Worm (Caenorhabditis elegans): ENCODE results near the gene atf-6.

Gene atf-6

ce11 chrX:12479027-12479426, 1.7 kb upstream of the atf-6 start:
- TF ChIP-seq mef-2 (tag; optimal IDR thresholded peaks at IDR 0.05) (no peak), rnt-1 (tag; optimal IDR thresholded peaks at IDR 0.05) (no peak), dsc-1 (tag; optimal IDR thresholded peaks at IDR 0.05) (no peak), ceh-8 (GFP tag; optimal IDR thresholded peaks at IDR 0.05) (no peak), nhr-47 (tag; optimal IDR thresholded peaks at IDR 0.05) (no peak), sox-4 (tag; optimal IDR thresholded peaks at IDR 0.05) (no peak), ceh-88 (GFP tag; IDR thresholded peaks at IDR 0.05) (no peak), ztf-4 (tag; optimal IDR thresholded peaks at IDR 0.05) (no peak), nhr-90 (tag; optimal IDR thresholded peaks at IDR 0.05; ENCODE audit: poor library complexity) (no peak)

DNA sequence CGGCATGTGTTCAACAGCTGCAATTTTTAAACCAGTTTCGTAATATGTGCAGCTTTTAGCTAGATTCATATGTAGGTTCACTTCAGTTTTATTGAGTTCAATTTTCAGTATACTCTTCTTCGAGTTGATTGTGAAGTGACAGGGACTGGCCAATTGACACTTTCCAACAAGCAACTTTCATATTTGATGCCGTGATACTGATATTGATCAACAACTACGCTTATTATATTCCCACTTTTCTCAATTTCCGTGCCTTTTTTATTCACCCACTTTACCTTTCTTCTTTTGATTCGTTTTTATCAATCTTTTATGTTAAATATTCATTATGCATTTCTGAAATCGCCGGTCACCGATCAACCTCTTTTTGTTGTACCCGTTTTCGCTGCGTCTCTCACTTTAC, 3.3 kb downstream of the atf-6 start:
- TF ChIP-seq nhr-20 (tag; optimal IDR thresholded peaks at IDR 0.05) (no peak), dsc-1 (tag; optimal IDR thresholded peaks at IDR 0.05) (no peak), fkh-10 (GFP tag; optimal IDR thresholded peaks at IDR 0.05) (no peak), C04F5.9 (tag; optimal IDR thresholded peaks at IDR 0.05) (no peak), fkh-8 (tag; optimal IDR thresholded peaks at IDR 0.05) (no peak), C16A3.4 (tag; optimal IDR thresholded peaks at IDR 0.05) (no peak), tlp-1 (tag; optimal IDR thresholded peaks at IDR 0.05) (no peak), nhr-19 (GFP tag; conservative IDR thresholded peaks at IDR 0.05) (no peak), F16B12.6 (tag; optimal IDR thresholded peaks at IDR 0.05) (no peak), vab-15 (tag; optimal IDR thresholded peaks at IDR 0.05) (no peak)

- TF ChIP-seq ceh-88 (GFP tag; IDR thresholded peaks at IDR 0.05) (no peak), fkh-10 (GFP tag; optimal IDR thresholded peaks at IDR 0.05) (no peak), tlp-1 (tag; optimal IDR thresholded peaks at IDR 0.05) (no peak), irx-1 (tag; optimal IDR thresholded peaks at IDR 0.05) (no peak), lin-35 (GFP tag; optimal IDR thresholded peaks at IDR 0.05) (no peak), sup-37 (GFP tag; optimal IDR thresholded peaks at IDR 0.05) (no peak), nhr-11 (tag; optimal IDR thresholded peaks at IDR 0.05) (no peak), ztf-11 (tag; optimal IDR thresholded peaks at IDR 0.05) (no peak), ztf-4 (tag; optimal IDR thresholded peaks at IDR 0.05) (no peak), C34B4.2 (tag; optimal IDR thresholded peaks at IDR 0.05) (no peak), ceh-82 (tag; optimal IDR thresholded peaks at IDR 0.05) (no peak), lin-14 (GFP tag; optimal IDR thresholded peaks at IDR 0.05) (no peak), elt-3 (tag; optimal IDR thresholded peaks at IDR 0.05) (no peak), aha-1 (tag; optimal IDR thresholded peaks at IDR 0.05) (no peak), zip-4 (GFP tag; optimal IDR thresholded peaks at IDR 0.05) (no peak)
These were observed 4.0 kb downstream of the atf-6 start, which contains the start of gene tbc-13 for ce11 chrX:12484749-12485148. TSS of gene tbc-13 (plus strand) at chrX:12485049.

- no peak for TF ChIP-seq zag-1 (tag; optimal IDR thresholded peaks at IDR 0.05)
- no peak for TF ChIP-seq efl-1 (optimal IDR thresholded peaks at IDR 0.05)
- TF ChIP-seq efl-1 (GFP tag; optimal IDR thresholded peaks at IDR 0.05 in 1 of 2): peak in 1 of 2 experiments; percentile 78
These were observed 10.4 kb downstream of the atf-6 start for ce11 chrX:12491138-12491537.

DNA sequence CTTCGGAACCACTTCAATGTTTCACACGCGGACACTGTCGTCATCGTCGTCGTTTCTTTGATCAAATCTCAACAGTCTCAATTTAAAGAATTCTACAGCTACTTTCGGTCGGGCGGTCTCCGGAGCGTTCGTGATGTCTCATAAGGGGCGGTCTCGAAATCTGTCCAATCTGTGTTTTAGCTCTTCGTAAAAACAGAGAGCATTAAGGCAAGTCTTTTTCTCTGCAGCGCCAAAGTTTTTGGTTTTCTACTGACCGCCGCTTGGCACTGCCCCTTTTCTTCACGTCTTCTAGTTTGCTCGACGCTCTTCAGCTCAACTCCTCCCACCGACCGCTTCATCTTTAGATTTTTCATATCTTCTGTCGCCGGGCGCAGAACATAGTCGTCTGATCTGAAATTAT, 11.7 kb downstream of the atf-6 start, which contains the start of gene lips-1:
Gene lips-1, plus strand, starts transcription at position 301 of the 400 bp plus-strand sequence.
- TF ChIP-seq zip-4 (GFP tag; optimal IDR thresholded peaks at IDR 0.05) (no peak), fkh-8 (tag; optimal IDR thresholded peaks at IDR 0.05) (no peak), snu-23 (GFP tag; optimal IDR thresholded peaks at IDR 0.05) (no peak), efl-1 (optimal IDR thresholded peaks at IDR 0.05) (no peak), efl-1 (GFP tag; optimal IDR thresholded peaks at IDR 0.05 in 1 of 2) (no peak), aly-2 (tag; optimal IDR thresholded peaks at IDR 0.05) (no peak), pqm-1 (tag; optimal IDR thresholded peaks at IDR 0.05) (no peak), nhr-47 (tag; optimal IDR thresholded peaks at IDR 0.05) (no peak), pax-3 (tag; optimal IDR thresholded peaks at IDR 0.05) (no peak), hpl-2 (GFP tag; optimal IDR thresholded peaks at IDR 0.05) (no peak), ceh-63 (GFP tag; optimal IDR thresholded peaks at IDR 0.05) (no peak), mdl-1 (tag; optimal IDR thresholded peaks at IDR 0.05) (no peak), mep-1 (tag; optimal IDR thresholded peaks at IDR 0.05) (no peak), hlh-17 (GFP tag; optimal IDR thresholded peaks at IDR 0.05; ENCODE audit: borderline replicate concordance) (no peak), nhr-11 (tag; optimal IDR thresholded peaks at IDR 0.05) (no peak), lin-14 (GFP tag; optimal IDR thresholded peaks at IDR 0.05) (no peak), F16B12.6 (tag; optimal IDR thresholded peaks at IDR 0.05) (no peak), ceh-82 (tag; optimal IDR thresholded peaks at IDR 0.05) (no peak), nhr-76 (tag; optimal IDR thresholded peaks at IDR 0.05) (no peak), dsc-1 (tag; optimal IDR thresholded peaks at IDR 0.05) (no peak), xbp-1 (tag; optimal IDR thresholded peaks at IDR 0.05) (no peak)
